Fruit fly (Drosophila melanogaster): ENCODE measurements around the gene SmydA-8.

The SmydA-8 gene

DNA sequence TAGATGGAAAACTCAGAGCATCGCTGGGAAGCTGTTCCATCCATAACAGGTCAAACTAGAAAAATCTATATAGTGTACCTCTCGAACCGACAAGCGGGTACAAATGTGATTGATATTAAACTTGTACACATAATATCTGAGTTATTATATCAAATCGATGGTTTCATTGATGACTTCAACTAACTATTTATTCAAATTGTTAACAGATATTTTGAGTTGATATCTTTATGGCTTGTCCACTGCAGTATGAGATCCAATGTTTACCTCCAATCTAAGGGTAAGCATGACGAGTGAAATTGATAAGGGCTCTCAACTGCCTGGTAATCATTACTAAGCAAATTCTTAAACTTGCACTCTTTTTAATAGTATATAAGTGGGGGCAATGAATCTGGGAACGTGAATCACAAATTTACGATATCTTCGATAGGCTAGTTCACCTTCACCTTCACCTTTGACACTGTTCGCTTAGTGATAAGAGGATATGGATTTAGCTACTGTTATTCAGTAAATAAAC is 37.6 kb downstream of the SmydA-8 start, which contains the start of gene Cyp4d2:
Gene Cyp4d2 (plus strand): TSS at position 51 of the 514 bp plus-strand sequence.
- TF ChIP-seq E2f2 (GFP tag; IDR thresholded peaks at IDR 0.05) (no peak), CG2129 (GFP tag; IDR thresholded peaks at IDR 0.05; ENCODE audit: partially characterized antibody) (no peak), Hr78 (GFP tag; optimal IDR thresholded peaks at IDR 0.05) (peak in 1 of 2 experiments; percentile 47), Tbp (GFP tag; optimal IDR thresholded peaks at IDR 0.05) (no peak)

DNA sequence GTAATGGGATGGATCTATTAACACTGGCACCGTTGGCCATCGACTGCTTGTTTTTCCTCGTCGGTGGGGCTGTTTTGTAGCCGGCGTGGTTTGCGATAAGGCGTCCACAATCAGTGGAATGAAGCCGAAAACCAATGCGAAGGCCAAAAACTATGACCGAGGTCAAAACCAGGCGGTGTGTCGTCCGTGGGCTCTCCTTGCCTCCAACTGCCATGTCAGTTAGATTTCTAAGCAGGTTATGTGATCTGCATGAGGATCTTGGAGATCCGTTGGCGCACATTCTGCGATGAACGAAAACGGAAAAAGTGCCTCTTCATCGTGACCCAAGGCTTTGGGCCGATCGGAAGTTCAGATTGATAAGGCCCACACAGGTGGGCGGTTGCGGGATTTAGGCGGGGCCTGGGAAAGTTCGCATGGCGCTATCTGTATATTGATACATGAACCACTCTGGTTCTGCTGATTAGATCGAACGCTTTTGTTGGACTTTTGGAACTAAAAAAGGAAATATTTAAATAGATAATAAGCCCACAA is 38.3 kb downstream of the SmydA-8 start, which contains the start of gene Cyp4d14:
Gene Cyp4d14 (minus strand): TSS at position 51 of the 531 bp plus-strand sequence.
- TF ChIP-seq Hr78 (GFP tag; optimal IDR thresholded peaks at IDR 0.05) (peak in 1 of 2 experiments; percentile 64), ftz-f1 (GFP tag; optimal IDR thresholded peaks at IDR 0.05) (peak; percentile 60), CG15011 (GFP tag; optimal IDR thresholded peaks at IDR 0.05) (no peak), ci (GFP tag; IDR thresholded peaks at IDR 0.05) (no peak), Dbx (GFP tag; IDR thresholded peaks at IDR 0.05) (0 out of 3 replicates have a peak, but pooled peaks have one; percentile 7), grn (GFP tag; optimal IDR thresholded peaks at IDR 0.05) (peak; percentile 56), sug (tag; optimal IDR thresholded peaks at IDR 0.05) (peak; percentile 91), Med (GFP tag) (peak; percentile 48)

DNA sequence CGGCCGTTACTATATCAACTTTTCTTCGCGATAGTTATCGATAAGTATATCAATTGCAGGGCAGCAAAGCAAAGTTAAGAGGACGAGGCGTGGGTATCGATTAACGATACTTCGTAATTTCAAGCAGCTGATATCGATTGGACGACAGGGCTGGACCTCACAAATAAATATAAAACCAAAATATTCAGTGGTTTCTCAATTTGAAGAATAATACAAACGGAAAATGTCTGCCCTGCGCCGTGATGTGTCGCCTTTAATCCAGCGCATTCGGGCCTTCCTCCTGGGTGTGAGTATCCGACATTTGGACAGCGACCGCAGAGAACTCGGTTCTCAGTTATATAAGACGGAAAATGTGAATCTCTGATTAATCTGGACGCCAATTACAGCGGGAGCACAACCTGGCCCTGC is 41.2 kb downstream of the SmydA-8 start, which contains the start of gene ND-B14.5A:
Gene ND-B14.5A (plus strand): TSS at position 107 of the 408 bp plus-strand sequence.
- TF ChIP-seq gro (GFP tag; optimal IDR thresholded peaks at IDR 0.05) (peak; percentile 3), sna (GFP tag; IDR thresholded peaks at IDR 0.05; ENCODE audit: partially characterized antibody) (peak; percentile 93), NK7.1 (GFP tag; optimal IDR thresholded peaks at IDR 0.05) (no peak), toy (GFP tag; IDR thresholded peaks at IDR 0.05) (no peak), zen (tag; optimal IDR thresholded peaks at IDR 0.05) (peak; percentile 10), CG16779 (GFP tag; IDR thresholded peaks at IDR 0.05) (no peak), CG8924 (tag; optimal IDR thresholded peaks at IDR 0.05) (no peak), CG14667 (GFP tag; IDR thresholded peaks at IDR 0.05) (no peak), CG9932 (GFP tag; IDR thresholded peaks at IDR 0.05) (peak; percentile 19; the same call in 1 of the 2 replicates), emc (GFP tag; optimal IDR thresholded peaks at IDR 0.05) (no peak), fd96Cb (tag; optimal IDR thresholded peaks at IDR 0.05) (no peak), knrl (GFP tag; IDR thresholded peaks at IDR 0.05; ENCODE audit: partially characterized antibody) (peak; percentile 80), Dp (GFP tag; optimal IDR thresholded peaks at IDR 0.05) (peak; percentile 67), pum (GFP tag; optimal IDR thresholded peaks at IDR 0.05) (no peak), zf30C (GFP tag; optimal IDR thresholded peaks at IDR 0.05) (no peak), mam (GFP tag; optimal IDR thresholded peaks at IDR 0.05) (no peak), zen2 (GFP tag; IDR thresholded peaks at IDR 0.05; ENCODE audit: partially characterized antibody) (peak; percentile 94), CG2116 (GFP tag; optimal IDR thresholded peaks at IDR 0.05) (peak; percentile 96), CG7928 (GFP tag; optimal IDR thresholded peaks at IDR 0.05) (peak; percentile 88), CG8281 (tag; optimal IDR thresholded peaks at IDR 0.05) (no peak), tna (GFP tag; IDR thresholded peaks at IDR 0.05; ENCODE audit: partially characterized antibody) (peak; percentile 98), oc (tag; optimal IDR thresholded peaks at IDR 0.05) (no peak), cg (GFP tag; optimal IDR thresholded peaks at IDR 0.05) (no peak), CG32772 (GFP tag; IDR thresholded peaks at IDR 0.05) (no peak), CG7963 (GFP tag; IDR thresholded peaks at IDR 0.05; ENCODE audit: partially characterized antibody) (peak; percentile 95), Mes4 (GFP tag; optimal IDR thresholded peaks at IDR 0.05) (no peak), Myb (GFP tag; optimal IDR thresholded peaks at IDR 0.05) (peak; percentile 97), vvl (GFP tag; IDR thresholded peaks at IDR 0.05) (peak; percentile 22; the same call in 1 of the 2 replicates), trem (tag; optimal IDR thresholded peaks at IDR 0.05) (peak; percentile 59), HLH4C (GFP tag; IDR thresholded peaks at IDR 0.05; ENCODE audit: partially characterized antibody) (peak; percentile 98), CG6791 (GFP tag; IDR thresholded peaks at IDR 0.05; ENCODE audit: partially characterized antibody) (peak; percentile 98), hbn (GFP tag; IDR thresholded peaks at IDR 0.05; ENCODE audit: partially characterized antibody) (peak; percentile 87), Med (GFP tag) (peak; percentile 61), Elba2 (GFP tag; optimal IDR thresholded peaks at IDR 0.05) (no peak), CG11093 (GFP tag; IDR thresholded peaks at IDR 0.05) (no peak)
